Fruit fly (Drosophila melanogaster) whole organism, adult: ENCODE measurements around the gene Uxs.

Experiments
- CG33017 ChIP-seq: fragments of 200-800 bp; sonication (Bioruptor generic); optimal IDR thresholded peaks from 2 replicates; lab custom pipeline; 2018; ENCODE audit warnings: missing biosample characterization, mild to moderate bottlenecking, missing genetic modification characterization, moderate library complexity
- CG5204 ChIP-seq: fragments of 200-800 bp; sonication (Bioruptor generic); optimal IDR thresholded peaks from 2 replicates; lab custom pipeline; 2016; ENCODE audit warnings: missing biosample characterization, missing genetic modification characterization
- Crg-1 ChIP-seq: fragments of 200-800 bp; sonication (Bioruptor generic); optimal IDR thresholded peaks from 2 replicates; lab custom pipeline; 2016; ENCODE audit warnings: missing biosample characterization, missing genetic modification characterization
- kay ChIP-seq: fragments of 200-800 bp; sonication (Bioruptor generic); peaks from one replicate; lab custom pipeline; 2016; ENCODE audit warnings: missing biosample characterization, missing genetic modification characterization, borderline replicate concordance
- tj ChIP-seq: fragments of 200-800 bp; sonication (Bioruptor generic); optimal IDR thresholded peaks from 3 replicates; lab custom pipeline; 2017; ENCODE audit warnings: missing biosample characterization, mild to moderate bottlenecking, missing genetic modification characterization, moderate library complexity
- toe ChIP-seq: fragments of 200-800 bp; sonication (Bioruptor generic); optimal IDR thresholded peaks from 2 replicates; lab custom pipeline; 2016; ENCODE audit warnings: missing biosample characterization, missing genetic modification characterization

DNA sequence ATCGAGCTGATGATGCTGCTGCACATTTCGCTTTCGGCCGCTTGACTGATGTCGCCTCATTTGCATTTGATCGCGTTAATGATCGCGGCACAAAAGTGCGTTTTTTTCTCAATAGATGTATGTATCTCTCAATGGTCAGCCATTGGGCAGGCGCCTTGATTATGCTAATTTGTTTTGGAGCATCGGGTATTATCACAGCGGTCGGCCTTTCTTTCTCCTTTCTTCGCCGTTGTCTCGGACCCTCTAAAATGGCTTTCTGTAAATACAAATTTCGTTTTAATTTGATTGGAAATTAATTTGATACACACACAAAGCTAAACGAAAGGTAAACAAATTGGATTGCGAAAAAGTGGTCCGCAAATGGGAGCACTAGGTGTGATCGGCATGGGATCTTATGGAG, 25.4 kb upstream of the Uxs start:
- TF ChIP-seq CG5204 = no peak
- no peak for TF ChIP-seq kay
- TF ChIP-seq Crg-1 (GFP tag; lab: Kevin White, UChicago) = no peak
- TF ChIP-seq toe (GFP tag; lab: Kevin White, UChicago) = no peak
- no peak for TF ChIP-seq tj (GFP tag; lab: Kevin White, UChicago)
- no peak for TF ChIP-seq CG33017
